Fruit fly (Drosophila melanogaster) whole organism, adult: ENCODE results near the gene CG42812.

ENCODE experiments used
- CG12768 ChIP-seq: fragments of 200-800 bp; sonication (Bioruptor generic); optimal IDR thresholded peaks from 2 replicates; lab custom pipeline; 2017; ENCODE audit warnings: missing biosample characterization, missing genetic modification characterization, mild to moderate bottlenecking, moderate library complexity, missing genetic modification reagents
- CG7101 ChIP-seq: fragments of 200-800 bp; sonication (Bioruptor generic); optimal IDR thresholded peaks from 2 replicates; lab custom pipeline; 2018; ENCODE audit warnings: missing biosample characterization, mild to moderate bottlenecking, missing genetic modification characterization, moderate library complexity
- toe ChIP-seq: fragments of 200-800 bp; sonication (Bioruptor generic); optimal IDR thresholded peaks from 2 replicates; lab custom pipeline; 2016; ENCODE audit warnings: missing biosample characterization, missing genetic modification characterization

DNA sequence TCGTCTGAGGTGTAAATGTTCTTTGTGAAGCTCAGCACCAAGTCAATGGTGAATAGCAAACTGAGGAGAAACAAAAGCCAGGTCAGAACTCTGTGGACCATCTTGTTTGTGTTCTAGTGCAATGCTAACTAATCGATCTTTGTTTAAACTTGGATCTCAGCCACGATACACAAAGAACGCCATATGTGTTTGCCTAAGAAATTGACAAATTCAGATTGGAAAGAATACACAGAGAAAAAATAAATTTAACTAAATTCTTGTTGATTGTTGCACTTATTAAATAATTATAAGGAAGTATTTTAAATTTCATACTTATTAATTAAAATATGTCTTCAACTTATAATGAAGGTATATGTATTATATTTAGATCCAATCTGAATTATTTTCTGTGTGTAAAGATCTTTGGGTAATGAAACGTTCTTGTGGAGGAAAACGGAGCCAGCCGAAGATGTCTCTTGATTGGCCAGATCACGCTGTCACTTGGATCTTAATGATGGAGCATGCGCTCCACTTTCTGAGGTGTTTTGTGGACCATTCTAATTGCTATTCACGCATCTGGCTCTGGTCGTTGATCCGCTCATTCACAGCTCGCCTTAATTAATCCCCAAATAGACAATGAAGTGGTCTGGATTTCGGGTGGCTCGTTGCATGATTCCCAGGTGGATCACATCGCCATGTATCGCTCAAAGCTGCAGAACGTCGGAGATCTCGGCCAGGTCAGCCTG lies 2.9 kb downstream of the CG42812 start, which contains the start of the genes CG17784 and CG13613:
- no peak for TF ChIP-seq CG7101 (tag; lab: Kevin White, UChicago)
- no peak for TF ChIP-seq toe
- no peak for TF ChIP-seq CG12768 (GFP tag; lab: Kevin White, UChicago)
